Fruit fly (Drosophila melanogaster) whole organism, embryonic: ENCODE results near the gene CG2964.

Experiments used
- Antp ChIP-seq: fragments of 200-800 bp; sonication (Bioruptor generic); optimal IDR thresholded peaks from 3 replicates; lab custom pipeline; 2016; ENCODE audit warnings: missing biosample characterization, missing genetic modification characterization
- Atf6 ChIP-seq: fragments of 200-800 bp; sonication (Bioruptor generic); IDR thresholded peaks from 2 replicates; pipeline ENCODE4 v1.3.6; 2022; ENCODE audit warnings: missing biosample characterization, missing genetic modification characterization
- Awh ChIP-seq: fragments of 200-800 bp; sonication (Bioruptor generic); IDR thresholded peaks from 2 replicates; pipeline ENCODE4, ENCODE4 v1.3.6; 2022; ENCODE audit warnings: missing biosample characterization, missing genetic modification characterization
- Bteb2 ChIP-seq: fragments of 200-800 bp; sonication (Bioruptor generic); optimal IDR thresholded peaks from 2 replicates; lab custom pipeline; 2016; ENCODE audit warnings: missing biosample characterization, missing genetic modification characterization
- CG10565 ChIP-seq: fragments of 200-800 bp; sonication (Bioruptor generic); optimal IDR thresholded peaks from 3 replicates; lab custom pipeline; 2016; ENCODE audit warnings: missing biosample characterization, mild to moderate bottlenecking, missing genetic modification characterization
- CG11560 ChIP-seq: fragments of 200-800 bp; sonication (Bioruptor generic); IDR thresholded peaks from 3 replicates; pipeline ENCODE4 v1.3.6; 2022; ENCODE audit warnings: missing biosample characterization, missing genetic modification characterization
- CG11723 ChIP-seq: fragments of 200-800 bp; sonication (Bioruptor generic); optimal IDR thresholded peaks from 2 replicates; lab custom pipeline; 2017; ENCODE audit warnings: missing biosample characterization, mild to moderate bottlenecking, missing genetic modification characterization
- CG12391 ChIP-seq: fragments of 200-800 bp; sonication (Bioruptor generic); optimal IDR thresholded peaks from 3 replicates; lab custom pipeline; 2018; ENCODE audit warnings: missing biosample characterization, mild to moderate bottlenecking, missing genetic modification characterization, moderate library complexity
- CG12769 ChIP-seq: fragments of 200-800 bp; sonication (Bioruptor generic); optimal IDR thresholded peaks from 2 replicates; lab custom pipeline; 2019; ENCODE audit warnings: missing biosample characterization, mild to moderate bottlenecking, missing genetic modification characterization, moderate library complexity
- CG13296 ChIP-seq: fragments of 200-800 bp; sonication (Bioruptor generic); optimal IDR thresholded peaks from 3 replicates; lab custom pipeline; 2018; ENCODE audit warnings: missing biosample characterization, mild to moderate bottlenecking, missing genetic modification characterization
- CG13624 ChIP-seq: fragments of 200-800 bp; sonication (Bioruptor generic); optimal IDR thresholded peaks from 2 replicates; lab custom pipeline; 2016; ENCODE audit warnings: missing biosample characterization, missing genetic modification characterization
- CG17612 ChIP-seq: fragments of 200-800 bp; sonication (Bioruptor generic); IDR thresholded peaks from 2 replicates; pipeline ENCODE4 v1.3.6; 2022; ENCODE audit warnings: missing biosample characterization, missing genetic modification characterization
- CG2116 ChIP-seq: fragments of 200-800 bp; sonication (Bioruptor generic); optimal IDR thresholded peaks from 3 replicates; lab custom pipeline; 2018; ENCODE audit warnings: missing biosample characterization, mild to moderate bottlenecking, missing genetic modification characterization
- CG2199 ChIP-seq: fragments of 200-800 bp; sonication (Bioruptor generic); IDR thresholded peaks from 3 replicates; pipeline ENCODE4 v1.3.6; 2022; ENCODE audit warnings: missing biosample characterization, missing genetic modification characterization
- CG2712 ChIP-seq: fragments of 200-800 bp; optimal IDR thresholded peaks from 3 replicates; lab custom pipeline; 2019; ENCODE audit warnings: missing biosample characterization, mild to moderate bottlenecking, missing genetic modification characterization, moderate library complexity
- CG30403 ChIP-seq: fragments of 200-800 bp; sonication (Bioruptor generic); optimal IDR thresholded peaks from 3 replicates; lab custom pipeline; 2016; ENCODE audit warnings: missing biosample characterization, missing genetic modification characterization
- CG31441 ChIP-seq: fragments of 200-800 bp; sonication (Bioruptor generic); IDR thresholded peaks from 2 replicates; pipeline ENCODE4 v1.3.6; 2022; ENCODE audit warnings: missing biosample characterization, missing genetic modification characterization
- CG3838 ChIP-seq: fragments of 200-800 bp; sonication (Bioruptor generic); optimal IDR thresholded peaks from 3 replicates; lab custom pipeline; 2016; ENCODE audit warnings: missing biosample characterization, missing genetic modification characterization
- CG4282 ChIP-seq: fragments of 200-800 bp; sonication (Bioruptor generic); optimal IDR thresholded peaks from 2 replicates; lab custom pipeline; 2016; ENCODE audit warnings: missing biosample characterization, missing genetic modification characterization
- CG8089 ChIP-seq: fragments of 200-800 bp; sonication (Bioruptor generic); optimal IDR thresholded peaks from 3 replicates; lab custom pipeline; 2016; ENCODE audit warnings: missing biosample characterization, missing genetic modification characterization
- CG8388 ChIP-seq: fragments of 200-800 bp; sonication (Bioruptor generic); optimal IDR thresholded peaks from 2 replicates; lab custom pipeline; 2019; ENCODE audit warnings: missing biosample characterization, mild to moderate bottlenecking, missing genetic modification characterization, moderate library complexity
- Dad ChIP-seq: fragments of 200-800 bp; sonication (Bioruptor generic); optimal IDR thresholded peaks from 3 replicates; lab custom pipeline; 2016; ENCODE audit warnings: missing biosample characterization, missing genetic modification characterization
- Dip2 ChIP-seq: fragments of 200-800 bp; sonication (Bioruptor generic); IDR thresholded peaks from 2 replicates; pipeline ENCODE4 v1.3.6; 2022; ENCODE audit warnings: missing biosample characterization, missing genetic modification characterization
- Ets65A ChIP-seq: fragments of 200-800 bp; sonication (Bioruptor generic); peaks from one replicate; lab custom pipeline; 2016; ENCODE audit warnings: missing biosample characterization, missing genetic modification characterization
- HHEX ChIP-seq: fragments of 200-800 bp; sonication (Bioruptor generic); optimal IDR thresholded peaks from 3 replicates; lab custom pipeline; 2017; ENCODE audit warnings: missing biosample characterization, mild to moderate bottlenecking, missing genetic modification characterization, missing genetic modification reagents
- HmgZ ChIP-seq: fragments of 200-800 bp; sonication (Bioruptor generic); optimal IDR thresholded peaks from 2 replicates; lab custom pipeline; 2018; ENCODE audit warnings: missing biosample characterization, mild to moderate bottlenecking, missing genetic modification characterization
- Hr3 ChIP-seq: fragments of 200-800 bp; sonication (Bioruptor generic); optimal IDR thresholded peaks from 3 replicates; lab custom pipeline; 2016; ENCODE audit warnings: missing biosample characterization, missing genetic modification characterization
- Neu2 ChIP-seq: fragments of 200-800 bp; sonication (Bioruptor generic); optimal IDR thresholded peaks from 3 replicates; lab custom pipeline; 2016; ENCODE audit warnings: missing biosample characterization, missing genetic modification characterization, borderline replicate concordance
- PHDP ChIP-seq: fragments of 200-800 bp; sonication (Bioruptor generic); optimal IDR thresholded peaks from 3 replicates; lab custom pipeline; 2018; ENCODE audit warnings: missing biosample characterization, mild to moderate bottlenecking, missing genetic modification characterization, moderate library complexity
- Six4 ChIP-seq: fragments of 200-800 bp; sonication (Bioruptor generic); optimal IDR thresholded peaks from 2 replicates; lab custom pipeline; 2016; ENCODE audit warnings: missing biosample characterization, missing genetic modification characterization
- Sry-δ ChIP-seq: fragments of 200-800 bp; sonication (Bioruptor generic); optimal IDR thresholded peaks from 2 replicates; lab custom pipeline; 2016; ENCODE audit warnings: missing biosample characterization, missing genetic modification characterization
- Taf1 ChIP-seq: fragments of 200-800 bp; sonication (Bioruptor generic); IDR thresholded peaks from 2 replicates; pipeline ENCODE4 v1.3.6; 2022; ENCODE audit warnings: missing biosample characterization, missing genetic modification characterization
- amos ChIP-seq: fragments of 200-800 bp; sonication (Bioruptor generic); IDR thresholded peaks from 2 replicates; pipeline ENCODE4 v1.3.6; 2022; ENCODE audit warnings: missing biosample characterization, missing genetic modification characterization; ENCODE audit not compliant: partially characterized antibody
- aop ChIP-seq: fragments of 200-800 bp; sonication (Bioruptor generic); IDR thresholded peaks from 2 replicates; pipeline ENCODE4 v1.3.6; 2022; ENCODE audit warnings: missing biosample characterization, missing genetic modification characterization
- ash1 ChIP-seq: fragments of 200-800 bp; sonication (Bioruptor generic); optimal IDR thresholded peaks from 2 replicates; lab custom pipeline; 2018; ENCODE audit warnings: missing biosample characterization, mild to moderate bottlenecking, missing genetic modification characterization
- az2 ChIP-seq: fragments of 200-800 bp; sonication (Bioruptor generic); optimal IDR thresholded peaks from 3 replicates; lab custom pipeline; 2016; ENCODE audit warnings: missing biosample characterization, missing genetic modification characterization
- cato ChIP-seq: fragments of 200-800 bp; sonication (Bioruptor generic); optimal IDR thresholded peaks from 2 replicates; lab custom pipeline; 2016; ENCODE audit warnings: missing biosample characterization, missing genetic modification characterization, borderline replicate concordance
- chn ChIP-seq: fragments of 200-800 bp; sonication (Bioruptor generic); optimal IDR thresholded peaks from 2 replicates; lab custom pipeline; 2016; ENCODE audit warnings: missing biosample characterization, missing genetic modification characterization
- ci ChIP-seq: fragments of 200-800 bp; sonication (Bioruptor generic); IDR thresholded peaks from 3 replicates; pipeline ENCODE4 v1.3.6; 2022; ENCODE audit warnings: missing biosample characterization, missing genetic modification characterization
- esg ChIP-seq: fragments of 200-800 bp; sonication (Bioruptor generic); conservative IDR thresholded peaks from 2 replicates; pipeline ENCODE4 v1.3.6; 2022; ENCODE audit warnings: missing biosample characterization, missing genetic modification characterization
- ham ChIP-seq: fragments of 200-800 bp; sonication (Bioruptor generic); IDR thresholded peaks from 2 replicates; pipeline ENCODE4 v1.3.6; 2022; ENCODE audit warnings: missing biosample characterization, missing genetic modification characterization
- mirr ChIP-seq: fragments of 200-800 bp; sonication (Bioruptor generic); optimal IDR thresholded peaks from 3 replicates; lab custom pipeline; 2018; ENCODE audit warnings: missing biosample characterization, mild to moderate bottlenecking, missing genetic modification characterization
- nau ChIP-seq: fragments of 200-800 bp; sonication (Bioruptor generic); optimal IDR thresholded peaks from 3 replicates; lab custom pipeline; 2017; ENCODE audit warnings: missing biosample characterization, mild to moderate bottlenecking, missing genetic modification characterization, missing genetic modification reagents
- salm ChIP-seq: fragments of 200-800 bp; sonication (Bioruptor generic); optimal IDR thresholded peaks from 2 replicates; lab custom pipeline; 2018; ENCODE audit warnings: missing biosample characterization, mild to moderate bottlenecking, missing genetic modification characterization
- slbo ChIP-seq: fragments of 200-800 bp; sonication (Bioruptor generic); IDR thresholded peaks from 2 replicates; pipeline ENCODE4 v1.3.6; 2022; ENCODE audit warnings: missing biosample characterization, missing genetic modification characterization
- stc ChIP-seq: fragments of 200-800 bp; sonication (Bioruptor generic); IDR thresholded peaks from 2 replicates; pipeline ENCODE4 v1.3.6; 2022; ENCODE audit warnings: missing biosample characterization, missing genetic modification characterization
- stwl ChIP-seq: fragments of 200-800 bp; sonication (Bioruptor generic); optimal IDR thresholded peaks from 3 replicates; lab custom pipeline; 2018; ENCODE audit warnings: missing biosample characterization, mild to moderate bottlenecking, missing genetic modification characterization, moderate library complexity
- sug ChIP-seq: fragments of 200-800 bp; optimal IDR thresholded peaks from 2 replicates; lab custom pipeline; 2019; ENCODE audit warnings: missing biosample characterization, mild to moderate bottlenecking, missing genetic modification characterization, moderate library complexity
- tll ChIP-seq, 2 experiments: fragments of 200-800 bp in 1 of 2; fragments of >200 bp in 1 of 2; sonication (Bioruptor generic) in 1 of 2; optimal IDR thresholded peaks; 2 replicates each; lab custom pipeline; 2017 to 2019; ENCODE audit warnings: missing biosample characterization in 2 of 2, missing genetic modification characterization in 2 of 2, mild to moderate bottlenecking in 1 of 2, moderate library complexity in 1 of 2
- toy ChIP-seq: fragments of 200-800 bp; sonication (Bioruptor generic); IDR thresholded peaks from 2 replicates; pipeline ENCODE4 v1.3.6; 2022; ENCODE audit warnings: missing biosample characterization, missing genetic modification characterization
- twi ChIP-seq: fragments of 200-800 bp; optimal IDR thresholded peaks from 2 replicates; lab custom pipeline; 2019; ENCODE audit warnings: missing biosample characterization, mild to moderate bottlenecking, missing genetic modification characterization, moderate library complexity

The CG2964 gene

dm6 chr2L:2830341-2830800, 18.1 kb downstream of the CG2964 start (continued):
- peak; percentile 86 for TF ChIP-seq Six4
- peak; percentile 87 for TF ChIP-seq CG8388 (GFP tag; lab: Kevin White, UChicago)
- peak; percentile 76 for TF ChIP-seq ci (GFP tag; lab: Robert Waterston, UW)
- TF ChIP-seq CG10565 = peak; percentile 39
- TF ChIP-seq HHEX (GFP tag; lab: Kevin White, UChicago) = peak; percentile 85
- TF ChIP-seq aop (GFP tag; lab: Robert Waterston, UW) = no peak
- no peak for TF ChIP-seq stwl (tag; lab: Kevin White, UChicago)
- peak; percentile 73 for TF ChIP-seq esg
- TF ChIP-seq Bteb2 = peak; percentile 66
- no peak for TF ChIP-seq ham
- no peak for TF ChIP-seq Neu2 (GFP tag; lab: Kevin White, UChicago)
- no peak for TF ChIP-seq tll (GFP tag; optimal IDR thresholded peaks at IDR 0.05; lab: Kevin White, UChicago)
- TF ChIP-seq Atf6 (GFP tag; lab: Robert Waterston, UW) = peak; percentile 79
- TF ChIP-seq Dip2 (GFP tag; lab: Robert Waterston, UW) = no peak
- TF ChIP-seq CG30403 = peak; percentile 93
- TF ChIP-seq salm = peak; percentile 77
- peak; percentile 85 for TF ChIP-seq PHDP (tag; lab: Kevin White, UChicago)
- peak; percentile 92 for TF ChIP-seq CG12391 (tag; lab: Kevin White, UChicago)
- TF ChIP-seq sug (tag; lab: Kevin White, UChicago) = peak; percentile 79
- TF ChIP-seq CG13624 (GFP tag; lab: Kevin White, UChicago) = peak; percentile 60
- peak; percentile 62 for TF ChIP-seq stc (GFP tag; lab: Robert Waterston, UW)
- peak; percentile 60 for TF ChIP-seq CG3838
- peak; percentile 88 for TF ChIP-seq CG13296 (GFP tag; lab: Kevin White, UChicago)
- TF ChIP-seq amos (GFP tag; lab: Robert Waterston, UW) = no peak
- TF ChIP-seq mirr (GFP tag; lab: Kevin White, UChicago) = no peak
- TF ChIP-seq az2 (GFP tag; lab: Kevin White, UChicago) = peak; percentile 89
- TF ChIP-seq Ets65A (GFP tag; lab: Kevin White, UChicago) = peak; percentile 76
- TF ChIP-seq CG2199 = no peak
- TF ChIP-seq CG11560 = no peak
- peak; percentile 7 for TF ChIP-seq Antp
- peak; percentile 55 for TF ChIP-seq cato
- peak; percentile 32; the same call in 1 of the 2 replicates for TF ChIP-seq Awh (GFP tag; lab: Robert Waterston, UW)
- TF ChIP-seq CG31441 (GFP tag; lab: Robert Waterston, UW) = peak; percentile 94
- TF ChIP-seq slbo (GFP tag; lab: Robert Waterston, UW) = no peak; the same call in 1 of the 2 replicates
- TF ChIP-seq nau = peak; percentile 84
- no peak for TF ChIP-seq ash1 (GFP tag; lab: Kevin White, UChicago)
- peak; percentile 42; the same call in 1 of the 2 replicates for TF ChIP-seq Taf1
- peak; percentile 29 for TF ChIP-seq Dad (GFP tag; lab: Kevin White, UChicago)
- peak; percentile 39; the same call in 1 of the 2 replicates for TF ChIP-seq CG17612 (GFP tag; lab: Robert Waterston, UW)
- TF ChIP-seq Sry-δ (GFP tag; lab: Kevin White, UChicago) = peak; percentile 8
- no peak for TF ChIP-seq CG4282
- peak; percentile 82 for TF ChIP-seq Hr3
- no peak for TF ChIP-seq CG8089 (GFP tag; lab: Kevin White, UChicago)
- TF ChIP-seq CG2712 = peak; percentile 95
- TF ChIP-seq toy (GFP tag; lab: Robert Waterston, UW) = no peak
- peak; percentile 51 for TF ChIP-seq HmgZ (tag; lab: Kevin White, UChicago)
- peak; percentile 62 for TF ChIP-seq CG2116
- TF ChIP-seq twi (tag; lab: Kevin White, UChicago) = peak; percentile 86
- peak; percentile 70 for TF ChIP-seq CG12769 (tag; lab: Kevin White, UChicago)
- TF ChIP-seq CG11723 (GFP tag; lab: Kevin White, UChicago) = peak; percentile 90
- peak; percentile 68 for TF ChIP-seq chn (GFP tag; lab: Kevin White, UChicago)
